Worm (Caenorhabditis elegans) whole organism, L4 larva: ENCODE results near the gene R05H10.7.

Experiments
- D1046.2 ChIP-seq: fragments of 200-800 bp; sonication (Bioruptor generic); IDR thresholded peaks from 2 replicates; pipeline ENCODE4 v1.3.6; 2022; ENCODE audit warnings: missing genetic modification characterization, missing compliant biosample characterization
- F37D6.2 ChIP-seq: sonication (generic microtip); optimal IDR thresholded peaks from 2 replicates; lab custom pipeline; 2016; ENCODE audit warnings: mild to moderate bottlenecking, missing genetic modification characterization, missing compliant biosample characterization
- F44E2.7 ChIP-seq: fragments of 200-800 bp; sonication (Bioruptor generic); IDR thresholded peaks from 2 replicates; pipeline ENCODE4 v2.1.2; 2022; ENCODE audit warnings: missing genetic modification characterization, missing compliant biosample characterization
- F49E8.2 ChIP-seq: sonication (generic microtip); optimal IDR thresholded peaks from 2 replicates; lab custom pipeline; 2016; ENCODE audit warnings: missing compliant biosample characterization, mild to moderate bottlenecking, missing genetic modification characterization, borderline replicate concordance
- R02D3.7 ChIP-seq: fragments of 150-350 bp; sonication (generic microtip); optimal IDR thresholded peaks from 3 replicates; lab custom pipeline; 2014; ENCODE audit warnings: missing biosample characterization, missing genetic modification characterization
- Y105C5A.15 ChIP-seq: fragments of 200-800 bp; sonication (Bioruptor generic); IDR thresholded peaks from 2 replicates; pipeline ENCODE4 v1.3.6; 2022; ENCODE audit warnings: missing genetic modification characterization, missing compliant biosample characterization
- Y48G9A.11 ChIP-seq: fragments of 200-800 bp; sonication (Bioruptor generic); IDR thresholded peaks from 2 replicates; pipeline ENCODE4 v1.3.6; 2022; ENCODE audit warnings: missing genetic modification reagents, missing genetic modification characterization, missing compliant biosample characterization
- Y5F2A.4 ChIP-seq: fragments of 200-800 bp; sonication (Bioruptor generic); optimal IDR thresholded peaks from 2 replicates; lab custom pipeline; 2018; ENCODE audit warnings: mild to moderate bottlenecking, missing genetic modification characterization, missing compliant biosample characterization
- ZK337.2 ChIP-seq: fragments of 200-800 bp; sonication (Bioruptor generic); IDR thresholded peaks from 2 replicates; pipeline ENCODE4 v1.3.6; 2022; ENCODE audit warnings: missing genetic modification reagents, missing genetic modification characterization, missing compliant biosample characterization
- aha-1 ChIP-seq: fragments of 150-350 bp; peaks from one replicate; lab custom pipeline; 2014; ENCODE audit warnings: missing biosample characterization, missing genetic modification characterization
- aly-2 ChIP-seq: sonication (generic microtip); optimal IDR thresholded peaks from 2 replicates; lab custom pipeline; 2018; ENCODE audit warnings: missing biosample characterization, missing genetic modification characterization
- ama-1 ChIP-seq: fragments of 150-350 bp; optimal IDR thresholded peaks from 2 replicates; lab custom pipeline; 2014; ENCODE audit warnings: inconsistent platforms, mixed read lengths
- ceh-20 ChIP-seq: fragments of 200-800 bp; sonication (Bioruptor generic); IDR thresholded peaks from 2 replicates; pipeline ENCODE4 v1.3.6; 2022; ENCODE audit warnings: missing genetic modification reagents, missing genetic modification characterization, missing compliant biosample characterization
- ceh-28 ChIP-seq: fragments of 150-350 bp; optimal IDR thresholded peaks from 2 replicates; lab custom pipeline; 2014; ENCODE audit warnings: missing biosample characterization, missing genetic modification reagents, missing genetic modification characterization
- ceh-62 ChIP-seq: sonication (generic microtip); optimal IDR thresholded peaks from 2 replicates; lab custom pipeline; 2017; ENCODE audit warnings: missing biosample characterization, missing genetic modification characterization
- cey-2 ChIP-seq: sonication (generic microtip); optimal IDR thresholded peaks from 3 replicates; lab custom pipeline; 2017; ENCODE audit warnings: missing genetic modification characterization, mild to moderate bottlenecking, missing compliant biosample characterization, antibody characterized with exemption, borderline replicate concordance; ENCODE audit not compliant: insufficient read depth
- ctbp-1 ChIP-seq: fragments of 200-800 bp; sonication (Bioruptor generic); IDR thresholded peaks from 2 replicates; pipeline ENCODE4 v1.3.6; 2022; ENCODE audit warnings: missing genetic modification reagents, missing genetic modification characterization, missing compliant biosample characterization
- daf-12 ChIP-seq: fragments of 150-350 bp; optimal IDR thresholded peaks from 2 replicates; lab custom pipeline; 2014; ENCODE audit warnings: missing biosample characterization, missing genetic modification reagents, missing genetic modification characterization
- daf-16 ChIP-seq, 3 experiments: sonication (generic microtip); optimal IDR thresholded peaks; 2 replicates each; lab custom pipeline; 2016 to 2017; ENCODE audit warnings: missing genetic modification characterization in 3 of 3, missing genetic modification reagents in 3 of 3, mild to moderate bottlenecking in 2 of 3, missing compliant biosample characterization in 2 of 3, missing biosample characterization in 1 of 3, moderate library complexity in 1 of 3
- dpl-1 ChIP-seq: fragments of 150-350 bp; optimal IDR thresholded peaks from 2 replicates; lab custom pipeline; 2014; ENCODE audit warnings: missing biosample characterization, missing genetic modification reagents, missing genetic modification characterization
- dve-1 ChIP-seq: sonication (generic microtip); optimal IDR thresholded peaks from 2 replicates; lab custom pipeline; 2017; ENCODE audit warnings: antibody characterized with exemption, mild to moderate bottlenecking, missing genetic modification characterization, missing compliant biosample characterization; ENCODE audit not compliant: insufficient read depth
- egl-43 ChIP-seq: fragments of 200-800 bp; sonication (Bioruptor generic); IDR thresholded peaks from 2 replicates; pipeline ENCODE4 v1.3.6; 2022; ENCODE audit warnings: missing genetic modification reagents, missing genetic modification characterization, missing compliant biosample characterization
- fkh-10 ChIP-seq: fragments of 150-350 bp; optimal IDR thresholded peaks from 2 replicates; lab custom pipeline; 2014; ENCODE audit warnings: missing biosample characterization, missing genetic modification reagents, missing genetic modification characterization
- fos-1 ChIP-seq: fragments of 150-350 bp; optimal IDR thresholded peaks from 2 replicates; lab custom pipeline; 2014; ENCODE audit warnings: missing biosample characterization, missing genetic modification characterization
- hlh-11 ChIP-seq: fragments of 200-800 bp; sonication (Bioruptor generic); optimal IDR thresholded peaks from 2 replicates; lab custom pipeline; 2018; ENCODE audit warnings: mild to moderate bottlenecking, missing genetic modification characterization, missing compliant biosample characterization
- lin-1 ChIP-seq: fragments of 200-800 bp; sonication (Bioruptor generic); IDR thresholded peaks from 2 replicates; pipeline ENCODE4 v1.3.6; 2022; ENCODE audit warnings: missing genetic modification reagents, missing genetic modification characterization, missing compliant biosample characterization
- lin-13 ChIP-seq: fragments of 150-350 bp; optimal IDR thresholded peaks from 2 replicates; lab custom pipeline; 2014; ENCODE audit warnings: missing biosample characterization, missing genetic modification reagents, missing genetic modification characterization
- lin-38 ChIP-seq: fragments of 200-800 bp; sonication (Bioruptor generic); IDR thresholded peaks from 2 replicates; pipeline ENCODE4 v1.3.6; 2022; ENCODE audit warnings: missing genetic modification reagents, missing genetic modification characterization, missing compliant biosample characterization
- mes-2 ChIP-seq: sonication (generic microtip); optimal IDR thresholded peaks from 2 replicates; lab custom pipeline; 2016; ENCODE audit warnings: missing genotype, mild to moderate bottlenecking, missing genetic modification characterization, missing compliant biosample characterization; ENCODE audit not compliant: poor library complexity, severe bottlenecking
- mxl-2 ChIP-seq: fragments of 200-800 bp; sonication (Bioruptor generic); conservative IDR thresholded peaks from 2 replicates; pipeline ENCODE4 v1.3.6; 2022; ENCODE audit warnings: missing genetic modification reagents, missing genetic modification characterization, missing compliant biosample characterization
- nhr-11 ChIP-seq: fragments of 150-350 bp; optimal IDR thresholded peaks from 2 replicates; lab custom pipeline; 2014; ENCODE audit warnings: missing biosample characterization, missing genetic modification characterization
- nhr-25 ChIP-seq: sonication (generic microtip); optimal IDR thresholded peaks from 2 replicates; lab custom pipeline; 2017; ENCODE audit warnings: missing genetic modification characterization, mild to moderate bottlenecking, missing compliant biosample characterization, antibody characterized with exemption, moderate library complexity, borderline replicate concordance; ENCODE audit not compliant: insufficient read depth
- nhr-42 ChIP-seq: fragments of 200-800 bp; sonication (Bioruptor generic); IDR thresholded peaks from 2 replicates; pipeline ENCODE4 v1.3.6; 2022; ENCODE audit warnings: missing genetic modification characterization, missing compliant biosample characterization
- nhr-48 ChIP-seq: sonication (generic microtip); optimal IDR thresholded peaks from 2 replicates; lab custom pipeline; 2016; ENCODE audit warnings: mild to moderate bottlenecking, missing genetic modification characterization, missing compliant biosample characterization
- nhr-6 ChIP-seq: fragments of 150-350 bp; optimal IDR thresholded peaks from 2 replicates; lab custom pipeline; 2014; ENCODE audit warnings: missing biosample characterization, missing genetic modification characterization
- nhr-76 ChIP-seq: fragments of 150-350 bp; optimal IDR thresholded peaks from 2 replicates; lab custom pipeline; 2014; ENCODE audit warnings: missing biosample characterization, missing genetic modification characterization
- nhr-77 ChIP-seq: fragments of 150-350 bp; optimal IDR thresholded peaks from 2 replicates; lab custom pipeline; 2014; ENCODE audit warnings: missing biosample characterization, missing genetic modification characterization
- php-3 ChIP-seq: fragments of 200-800 bp; sonication (Bioruptor generic); IDR thresholded peaks from 2 replicates; pipeline ENCODE4 v1.3.6; 2022; ENCODE audit warnings: missing genetic modification reagents, missing genetic modification characterization, missing compliant biosample characterization
- rbr-2 ChIP-seq: sonication (generic microtip); optimal IDR thresholded peaks from 2 replicates; lab custom pipeline; 2016; ENCODE audit warnings: missing genotype, missing genetic modification characterization, missing compliant biosample characterization
- saeg-2 ChIP-seq: fragments of 200-800 bp; sonication (Bioruptor generic); IDR thresholded peaks from 2 replicates; pipeline ENCODE4 v1.3.6; 2022; ENCODE audit warnings: missing genetic modification reagents, missing genetic modification characterization, missing compliant biosample characterization
- sdz-12 ChIP-seq: fragments of 200-800 bp; sonication (Bioruptor generic); optimal IDR thresholded peaks from 2 replicates; lab custom pipeline; 2018; ENCODE audit warnings: mild to moderate bottlenecking, missing genetic modification characterization, missing compliant biosample characterization
- snpc-1.2 ChIP-seq: fragments of 200-800 bp; sonication (Bioruptor generic); IDR thresholded peaks from 2 replicates; pipeline ENCODE4 v1.3.6; 2022; ENCODE audit warnings: missing genetic modification reagents, missing genetic modification characterization, missing compliant biosample characterization
- snpc-4 ChIP-seq: fragments of 150-350 bp; optimal IDR thresholded peaks from 2 replicates; lab custom pipeline; 2014; ENCODE audit warnings: missing biosample characterization, missing genetic modification characterization
- zfp-2 ChIP-seq: sonication (generic microtip); optimal IDR thresholded peaks from 2 replicates; lab custom pipeline; 2016; ENCODE audit warnings: mild to moderate bottlenecking, missing genetic modification characterization, missing compliant biosample characterization
- zfp-3 ChIP-seq: fragments of 200-800 bp; sonication (Bioruptor generic); conservative IDR thresholded peaks from 2 replicates; pipeline ENCODE4 v1.3.6; 2022; ENCODE audit warnings: missing genetic modification reagents, missing genetic modification characterization, missing compliant biosample characterization
- zip-11 ChIP-seq: fragments of 200-800 bp; sonication (Bioruptor generic); IDR thresholded peaks from 2 replicates; pipeline ENCODE4 v1.3.6; 2022; ENCODE audit warnings: missing genetic modification characterization, missing compliant biosample characterization
- zip-2 ChIP-seq: fragments of 150-350 bp; optimal IDR thresholded peaks from 2 replicates; lab custom pipeline; 2014; ENCODE audit warnings: missing biosample characterization, missing genetic modification characterization
- ztf-7 ChIP-seq: fragments of 150-350 bp; optimal IDR thresholded peaks from 2 replicates; lab custom pipeline; 2014; ENCODE audit warnings: missing biosample characterization, missing genetic modification characterization

Gene R05H10.7

ce11 chrII:14813106-14813505, 42.2 kb upstream of the R05H10.7 start:
- no peak for TF ChIP-seq ztf-7 (tag; lab: Kevin White, UChicago)
- no peak for TF ChIP-seq ama-1 (lab: Kevin White, UChicago)
- TF ChIP-seq ZK337.2, result no peak
- no peak for TF ChIP-seq sdz-12 (GFP tag; lab: Kevin White, UChicago)
- TF ChIP-seq ceh-62 (tag; lab: Kevin White, UChicago), result no peak
- TF ChIP-seq aly-2 (tag; lab: Kevin White, UChicago), result no peak
- TF ChIP-seq daf-12 (tag; lab: Kevin White, UChicago), result no peak
- no peak for TF ChIP-seq ceh-20 (GFP tag; lab: Robert Waterston, UW)
- TF ChIP-seq cey-2, result no peak
- no peak for TF ChIP-seq snpc-1.2 (GFP tag; lab: Robert Waterston, UW)
- TF ChIP-seq php-3, result no peak
- peak; percentile 91 for TF ChIP-seq Y48G9A.11 (GFP tag; lab: Robert Waterston, UW)
- TF ChIP-seq aha-1 (tag; lab: Kevin White, UChicago), result peak; percentile 9
- TF ChIP-seq, all 104 proteins: peak for 2

- no peak for TF ChIP-seq nhr-42 (GFP tag; lab: Robert Waterston, UW)
- TF ChIP-seq daf-16 (GFP tag; optimal IDR thresholded peaks at IDR 0.05; lab: Kevin White, UChicago), result no peak
- no peak for TF ChIP-seq daf-16 (tag; optimal IDR thresholded peaks at IDR 0.05; lab: Kevin White, UChicago)
- no peak for TF ChIP-seq F44E2.7 (GFP tag; lab: Robert Waterston, UW)
- TF ChIP-seq lin-1 (GFP tag; lab: Robert Waterston, UW), result no peak
- TF ChIP-seq nhr-25, result no peak
- peak; percentile 47 for TF ChIP-seq ama-1 (lab: Kevin White, UChicago)
- no peak for TF ChIP-seq Y48G9A.11 (GFP tag; lab: Robert Waterston, UW)
- peak; percentile 42 for TF ChIP-seq nhr-6 (tag; lab: Kevin White, UChicago)
- TF ChIP-seq nhr-77, result peak; percentile 75
- TF ChIP-seq F37D6.2 (tag; lab: Kevin White, UChicago), result no peak
- TF ChIP-seq ceh-28 (tag; lab: Kevin White, UChicago), result no peak
- TF ChIP-seq saeg-2 (GFP tag; lab: Robert Waterston, UW), result no peak
- no peak for TF ChIP-seq mxl-2 (GFP tag; lab: Robert Waterston, UW)
- TF ChIP-seq zip-2 (tag; lab: Kevin White, UChicago), result no peak
- TF ChIP-seq nhr-11 (tag; lab: Kevin White, UChicago), result peak; percentile 11
- TF ChIP-seq aha-1 (tag; lab: Kevin White, UChicago), result no peak
- TF ChIP-seq R02D3.7 (tag; lab: Kevin White, UChicago), result no peak
- no peak for TF ChIP-seq zip-11 (GFP tag; lab: Robert Waterston, UW)
- TF ChIP-seq F49E8.2 (tag; lab: Kevin White, UChicago), result no peak
- no peak for TF ChIP-seq nhr-48 (tag; lab: Kevin White, UChicago)
- peak; percentile 87 for TF ChIP-seq dpl-1 (GFP tag; lab: Kevin White, UChicago)
- TF ChIP-seq snpc-1.2 (GFP tag; lab: Robert Waterston, UW), result no peak
- TF ChIP-seq Y5F2A.4 (GFP tag; lab: Kevin White, UChicago), result no peak
- peak; percentile 68 for TF ChIP-seq mes-2 (tag; lab: Kevin White, UChicago)
- TF ChIP-seq fos-1 (tag; lab: Kevin White, UChicago), result no peak
- TF ChIP-seq lin-13 (GFP tag; lab: Kevin White, UChicago), result peak; percentile 57
- TF ChIP-seq ctbp-1 (GFP tag; lab: Robert Waterston, UW), result no peak
- no peak for TF ChIP-seq fkh-10 (GFP tag; lab: Kevin White, UChicago)
- no peak for TF ChIP-seq ztf-7 (tag; lab: Kevin White, UChicago)
- no peak for TF ChIP-seq D1046.2
- TF ChIP-seq zfp-2 (tag; lab: Kevin White, UChicago), result no peak
- TF ChIP-seq daf-12 (tag; lab: Kevin White, UChicago), result no peak
- TF ChIP-seq snpc-4, result no peak
- TF ChIP-seq zfp-3 (GFP tag; lab: Robert Waterston, UW), result no peak
- TF ChIP-seq rbr-2, result peak; percentile 18
- no peak for TF ChIP-seq sdz-12 (GFP tag; lab: Kevin White, UChicago)
- peak; percentile 57 for TF ChIP-seq lin-38 (GFP tag; lab: Robert Waterston, UW)
- TF ChIP-seq dve-1 (tag; lab: Kevin White, UChicago), result peak; percentile 64
- TF ChIP-seq nhr-76 (tag; lab: Kevin White, UChicago), result no peak
- peak; percentile 38 for TF ChIP-seq hlh-11 (tag; lab: Kevin White, UChicago)
- no peak for TF ChIP-seq egl-43 (GFP tag; lab: Robert Waterston, UW)
- TF ChIP-seq Y105C5A.15 (GFP tag; lab: Robert Waterston, UW), result no peak
These were observed 40.3 kb upstream of the R05H10.7 start, which contains the start of gene W01D2.1 for ce11 chrII:14814894-14815568. Gene W01D2.1, plus strand, starts transcription at chrII:14815518.
